Worm (Caenorhabditis elegans) whole organism, L4 larva: ENCODE results near the gene Y45F10D.7.
A peak's percentile ranks its signal among the peaks of the same experiment; 100 is the strongest.

ENCODE experiments used
- F37D6.2 ChIP-seq: sonication (generic microtip); optimal IDR thresholded peaks from 2 replicates; lab custom pipeline; 2016; ENCODE audit warnings: mild to moderate bottlenecking, missing genetic modification characterization, missing compliant biosample characterization
- F44E2.7 ChIP-seq: fragments of 200-800 bp; sonication (Bioruptor generic); IDR thresholded peaks from 2 replicates; pipeline ENCODE4 v2.1.2; 2022; ENCODE audit warnings: missing genetic modification characterization, missing compliant biosample characterization
- F49E8.2 ChIP-seq: sonication (generic microtip); optimal IDR thresholded peaks from 2 replicates; lab custom pipeline; 2016; ENCODE audit warnings: missing compliant biosample characterization, mild to moderate bottlenecking, missing genetic modification characterization, borderline replicate concordance
- Y48G9A.11 ChIP-seq: fragments of 200-800 bp; sonication (Bioruptor generic); IDR thresholded peaks from 2 replicates; pipeline ENCODE4 v1.3.6; 2022; ENCODE audit warnings: missing genetic modification reagents, missing genetic modification characterization, missing compliant biosample characterization
- Y5F2A.4 ChIP-seq: fragments of 200-800 bp; sonication (Bioruptor generic); optimal IDR thresholded peaks from 2 replicates; lab custom pipeline; 2018; ENCODE audit warnings: mild to moderate bottlenecking, missing genetic modification characterization, missing compliant biosample characterization
- ZK546.5 ChIP-seq, 2 experiments: sonication (generic microtip); optimal IDR thresholded peaks; 2 replicates each; lab custom pipeline; 2017; ENCODE audit warnings: missing biosample characterization in 2 of 2, missing genetic modification characterization in 2 of 2
- ceh-44 ChIP-seq: fragments of 200-800 bp; sonication (Bioruptor generic); IDR thresholded peaks from 2 replicates; pipeline ENCODE4 v1.3.6; 2022; ENCODE audit warnings: missing genetic modification reagents, missing genetic modification characterization, missing compliant biosample characterization
- ces-1 ChIP-seq: fragments of 150-350 bp; sonication (generic microtip); optimal IDR thresholded peaks from 4 replicates; lab custom pipeline; 2014; ENCODE audit warnings: missing biosample characterization, missing genetic modification reagents, missing genetic modification characterization
- dmd-6 ChIP-seq: fragments of 200-800 bp; sonication (Bioruptor generic); IDR thresholded peaks from 2 replicates; pipeline ENCODE4 v1.3.6; 2022; ENCODE audit warnings: missing genetic modification reagents, missing genetic modification characterization, missing compliant biosample characterization
- dmd-8 ChIP-seq: fragments of 200-800 bp; sonication (Bioruptor generic); IDR thresholded peaks from 2 replicates; pipeline ENCODE4 v1.3.6; 2022; ENCODE audit warnings: missing genetic modification characterization, missing compliant biosample characterization
- dpl-1 ChIP-seq: fragments of 150-350 bp; optimal IDR thresholded peaks from 2 replicates; lab custom pipeline; 2014; ENCODE audit warnings: missing biosample characterization, missing genetic modification reagents, missing genetic modification characterization
- egl-43 ChIP-seq: fragments of 200-800 bp; sonication (Bioruptor generic); IDR thresholded peaks from 2 replicates; pipeline ENCODE4 v1.3.6; 2022; ENCODE audit warnings: missing genetic modification reagents, missing genetic modification characterization, missing compliant biosample characterization
- gei-8 ChIP-seq: fragments of 200-800 bp; sonication (Bioruptor generic); optimal IDR thresholded peaks from 2 replicates; lab custom pipeline; 2018; ENCODE audit warnings: mild to moderate bottlenecking, missing genetic modification characterization, missing compliant biosample characterization
- hlh-11 ChIP-seq: fragments of 200-800 bp; sonication (Bioruptor generic); optimal IDR thresholded peaks from 2 replicates; lab custom pipeline; 2018; ENCODE audit warnings: mild to moderate bottlenecking, missing genetic modification characterization, missing compliant biosample characterization
- lin-13 ChIP-seq: fragments of 150-350 bp; optimal IDR thresholded peaks from 2 replicates; lab custom pipeline; 2014; ENCODE audit warnings: missing biosample characterization, missing genetic modification reagents, missing genetic modification characterization
- lin-38 ChIP-seq: fragments of 200-800 bp; sonication (Bioruptor generic); IDR thresholded peaks from 2 replicates; pipeline ENCODE4 v1.3.6; 2022; ENCODE audit warnings: missing genetic modification reagents, missing genetic modification characterization, missing compliant biosample characterization
- lsy-2 ChIP-seq, 2 experiments: fragments of 150-350 bp in 1 of 2; sonication (generic microtip) in 1 of 2; optimal IDR thresholded peaks; 2 replicates each; lab custom pipeline; 2014 to 2017; ENCODE audit warnings: missing biosample characterization in 2 of 2, missing genetic modification characterization in 2 of 2
- mdl-1 ChIP-seq, 2 experiments: fragments of 150-350 bp in 1 of 2; sonication (generic microtip) in 1 of 2; optimal IDR thresholded peaks; 2 replicates each; lab custom pipeline; 2014 to 2017; ENCODE audit warnings: missing biosample characterization in 2 of 2, missing genetic modification characterization in 2 of 2
- mes-2 ChIP-seq: sonication (generic microtip); optimal IDR thresholded peaks from 2 replicates; lab custom pipeline; 2016; ENCODE audit warnings: missing genotype, mild to moderate bottlenecking, missing genetic modification characterization, missing compliant biosample characterization; ENCODE audit not compliant: poor library complexity, severe bottlenecking
- mxl-3 ChIP-seq: fragments of 200-800 bp; sonication (Bioruptor generic); optimal IDR thresholded peaks from 2 replicates; lab custom pipeline; 2018; ENCODE audit warnings: mild to moderate bottlenecking, missing genetic modification characterization, missing compliant biosample characterization
- nhr-11 ChIP-seq: fragments of 150-350 bp; optimal IDR thresholded peaks from 2 replicates; lab custom pipeline; 2014; ENCODE audit warnings: missing biosample characterization, missing genetic modification characterization
- nhr-237 ChIP-seq: sonication (generic microtip); optimal IDR thresholded peaks from 2 replicates; lab custom pipeline; 2017; ENCODE audit warnings: missing biosample characterization, missing genetic modification characterization
- nhr-6 ChIP-seq: fragments of 150-350 bp; optimal IDR thresholded peaks from 2 replicates; lab custom pipeline; 2014; ENCODE audit warnings: missing biosample characterization, missing genetic modification characterization
- nhr-77 ChIP-seq: fragments of 150-350 bp; optimal IDR thresholded peaks from 2 replicates; lab custom pipeline; 2014; ENCODE audit warnings: missing biosample characterization, missing genetic modification characterization
- pha-4 ChIP-seq, 2 experiments: fragments of 150-350 bp in 1 of 2; fragments of 200-800 bp in 1 of 2; sonication (Bioruptor generic) in 1 of 2; IDR thresholded peaks in 1 of 2; optimal IDR thresholded peaks in 1 of 2; 2 replicates each; pipeline versions ENCODE4 v1.3.6 to Lab custom; 2014 to 2022; ENCODE audit warnings: missing genetic modification characterization in 2 of 2, missing genetic modification reagents in 2 of 2, missing biosample characterization in 1 of 2, missing compliant biosample characterization in 1 of 2
- pqm-1 ChIP-seq: sonication (generic microtip); optimal IDR thresholded peaks from 2 replicates; lab custom pipeline; 2017; ENCODE audit warnings: missing biosample characterization, missing genetic modification characterization
- rbr-2 ChIP-seq: sonication (generic microtip); optimal IDR thresholded peaks from 2 replicates; lab custom pipeline; 2016; ENCODE audit warnings: missing genotype, missing genetic modification characterization, missing compliant biosample characterization
- saeg-2 ChIP-seq: fragments of 200-800 bp; sonication (Bioruptor generic); IDR thresholded peaks from 2 replicates; pipeline ENCODE4 v1.3.6; 2022; ENCODE audit warnings: missing genetic modification reagents, missing genetic modification characterization, missing compliant biosample characterization
- sdz-12 ChIP-seq: fragments of 200-800 bp; sonication (Bioruptor generic); optimal IDR thresholded peaks from 2 replicates; lab custom pipeline; 2018; ENCODE audit warnings: mild to moderate bottlenecking, missing genetic modification characterization, missing compliant biosample characterization
- skn-1 ChIP-seq: fragments of 150-350 bp; optimal IDR thresholded peaks from 2 replicates; lab custom pipeline; 2014; ENCODE audit warnings: missing biosample characterization, missing genetic modification characterization
- snpc-1.2 ChIP-seq: fragments of 200-800 bp; sonication (Bioruptor generic); IDR thresholded peaks from 2 replicates; pipeline ENCODE4 v1.3.6; 2022; ENCODE audit warnings: missing genetic modification reagents, missing genetic modification characterization, missing compliant biosample characterization
- spr-1 ChIP-seq: sonication (generic microtip); optimal IDR thresholded peaks from 2 replicates; lab custom pipeline; 2016; ENCODE audit warnings: mild to moderate bottlenecking, missing genetic modification characterization, missing compliant biosample characterization
- unc-130 ChIP-seq: sonication (generic microtip); optimal IDR thresholded peaks from 2 replicates; lab custom pipeline; 2016; ENCODE audit warnings: missing genetic modification reagents, missing genetic modification characterization, missing compliant biosample characterization
- zfp-2 ChIP-seq: sonication (generic microtip); optimal IDR thresholded peaks from 2 replicates; lab custom pipeline; 2016; ENCODE audit warnings: mild to moderate bottlenecking, missing genetic modification characterization, missing compliant biosample characterization
- zfp-3 ChIP-seq: fragments of 200-800 bp; sonication (Bioruptor generic); conservative IDR thresholded peaks from 2 replicates; pipeline ENCODE4 v1.3.6; 2022; ENCODE audit warnings: missing genetic modification reagents, missing genetic modification characterization, missing compliant biosample characterization
- zip-11 ChIP-seq: fragments of 200-800 bp; sonication (Bioruptor generic); IDR thresholded peaks from 2 replicates; pipeline ENCODE4 v1.3.6; 2022; ENCODE audit warnings: missing genetic modification characterization, missing compliant biosample characterization

The Y45F10D.7 gene

DNA sequence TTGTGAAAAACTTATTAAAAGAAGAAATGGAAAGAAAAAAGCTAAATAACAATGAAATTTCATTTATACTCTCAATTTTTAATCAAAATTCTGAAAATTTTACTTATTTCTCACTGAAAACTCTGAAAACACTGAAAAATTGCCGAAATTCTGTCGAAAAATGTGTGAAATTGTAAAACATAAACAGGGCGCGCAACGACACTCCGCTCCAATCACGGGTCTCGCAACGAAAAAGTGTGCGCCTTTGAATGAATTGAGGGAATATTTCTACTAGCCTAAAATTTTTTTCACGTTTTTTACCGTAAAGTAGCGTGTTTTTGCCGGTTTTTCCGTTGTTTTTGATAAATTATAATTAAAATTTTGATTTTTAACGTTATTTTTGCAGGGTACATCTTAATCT is 11.2 kb upstream of the Y45F10D.7 start, which contains the start of gene rpl-18 (continued):
- TF ChIP-seq Y5F2A.4 (GFP tag; lab: Kevin White, UChicago) (no peak), nhr-11 (tag; lab: Kevin White, UChicago) (peak; percentile 48), lin-13 (GFP tag; lab: Kevin White, UChicago) (peak; percentile 72), zfp-3 (GFP tag; lab: Robert Waterston, UW) (no peak), zfp-2 (tag; lab: Kevin White, UChicago) (no peak), dmd-6 (GFP tag; lab: Robert Waterston, UW) (no peak), Y48G9A.11 (peak; percentile 95), mdl-1 (tag; optimal IDR thresholded peaks at IDR 0.05; lab: Kevin White, UChicago) (peak in 1 of 2 experiments; percentile 30), ces-1 (GFP tag; lab: Kevin White, UChicago) (no peak), egl-43 (GFP tag; lab: Robert Waterston, UW) (no peak), nhr-237 (tag; lab: Kevin White, UChicago) (no peak), pqm-1 (tag; lab: Kevin White, UChicago) (no peak), spr-1 (tag; lab: Kevin White, UChicago) (no peak), lsy-2 (tag; optimal IDR thresholded peaks at IDR 0.05; lab: Kevin White, UChicago) (peak in 1 of 2 experiments; percentile 92), unc-130 (GFP tag; lab: Kevin White, UChicago) (peak; percentile 8), nhr-6 (tag; lab: Kevin White, UChicago) (peak; percentile 71), nhr-77 (peak; percentile 43), F37D6.2 (no peak), sdz-12 (GFP tag; lab: Kevin White, UChicago) (no peak), dpl-1 (peak; percentile 80), zip-11 (GFP tag; lab: Robert Waterston, UW) (no peak), dmd-8 (GFP tag; lab: Robert Waterston, UW) (no peak), rbr-2 (peak; percentile 45), gei-8 (no peak), mxl-3 (no peak), ceh-44 (GFP tag; lab: Robert Waterston, UW) (no peak), mes-2 (tag; lab: Kevin White, UChicago) (peak; percentile 86), skn-1 (tag; lab: Kevin White, UChicago) (no peak), F44E2.7 (GFP tag; lab: Robert Waterston, UW) (no peak), ZK546.5 (tag; optimal IDR thresholded peaks at IDR 0.05; lab: Kevin White, UChicago) (no peak), F49E8.2 (tag; lab: Kevin White, UChicago) (no peak), lin-38 (peak; percentile 57), saeg-2 (GFP tag; lab: Robert Waterston, UW) (no peak)

DNA sequence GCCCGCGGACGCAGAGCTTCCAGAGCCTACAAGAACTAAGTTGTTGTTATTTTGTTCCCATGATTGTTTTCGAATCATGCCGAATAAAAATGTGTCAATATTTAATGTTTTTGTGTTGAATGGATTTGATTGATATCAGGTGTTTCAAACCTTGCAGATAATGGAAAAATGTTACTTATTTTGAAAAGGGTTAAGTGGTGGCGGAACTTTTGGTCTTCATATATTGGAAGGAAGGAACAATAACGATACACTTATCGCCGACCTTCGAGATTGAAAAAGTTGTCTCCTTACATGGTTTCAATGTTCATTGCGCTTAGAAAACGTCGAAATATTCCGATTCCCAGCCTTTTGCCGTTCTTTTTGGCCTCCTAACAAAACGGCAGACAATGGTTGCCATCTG is 10.0 kb upstream of the Y45F10D.7 start, which contains the start of gene gly-10:
gly-10 (plus strand) TSS at position 387 of the 400 bp plus-strand sequence.
- no peak for TF ChIP-seq hlh-11 (tag; lab: Kevin White, UChicago)
- TF ChIP-seq snpc-1.2, result peak; percentile 61

ce11 chrIV:13782319-13782718 is 6.4 kb upstream of the Y45F10D.7 start:
- 0 out of 2 replicates have a peak, but pooled peaks have one; percentile 19 for TF ChIP-seq pha-4 (GFP tag; IDR thresholded peaks at IDR 0.05; lab: Robert Waterston, UW)
- no peak for TF ChIP-seq pha-4 (tag; optimal IDR thresholded peaks at IDR 0.05; lab: Kevin White, UChicago)
- peak; percentile 42; the same call in 1 of the 2 replicates for TF ChIP-seq snpc-1.2
- no peak for TF ChIP-seq mes-2 (tag; lab: Kevin White, UChicago)
